Fruit fly (Drosophila melanogaster) whole organism, prepupa: ENCODE measurements around the gene CG8630.

Experiments
- CG10631 ChIP-seq: fragments of 200-800 bp; sonication (Bioruptor generic); optimal IDR thresholded peaks from 2 replicates; lab custom pipeline; 2016; ENCODE audit warnings: missing biosample characterization, missing genetic modification characterization
- CG10669 ChIP-seq: fragments of 200-800 bp; sonication (Bioruptor generic); optimal IDR thresholded peaks from 3 replicates; lab custom pipeline; 2018; ENCODE audit warnings: missing biosample characterization, mild to moderate bottlenecking, missing genetic modification characterization, moderate library complexity
- CG11294 ChIP-seq: fragments of 200-800 bp; sonication (Bioruptor generic); IDR thresholded peaks from 2 replicates; pipeline ENCODE4 v1.3.6; 2022; ENCODE audit warnings: missing biosample characterization, missing genetic modification characterization
- CG11762 ChIP-seq: fragments of 200-800 bp; sonication (Bioruptor generic); optimal IDR thresholded peaks from 3 replicates; lab custom pipeline; 2016; ENCODE audit warnings: missing biosample characterization, missing genetic modification characterization; ENCODE audit not compliant: insufficient read depth
- CG15336 ChIP-seq: fragments of 200-800 bp; sonication (Bioruptor generic); IDR thresholded peaks from 2 replicates; pipeline ENCODE4 v1.3.6; 2022; ENCODE audit warnings: missing biosample characterization, missing genetic modification characterization
- CG1621 ChIP-seq: fragments of 200-800 bp; sonication (Bioruptor generic); optimal IDR thresholded peaks from 3 replicates; lab custom pipeline; 2018; ENCODE audit warnings: missing biosample characterization, mild to moderate bottlenecking, missing genetic modification characterization
- CG16779 ChIP-seq: fragments of 200-800 bp; sonication (Bioruptor generic); optimal IDR thresholded peaks from 3 replicates; lab custom pipeline; 2017; ENCODE audit warnings: missing biosample characterization, mild to moderate bottlenecking, missing genetic modification characterization
- CG31627 ChIP-seq: fragments of 200-800 bp; sonication (Bioruptor generic); optimal IDR thresholded peaks from 3 replicates; lab custom pipeline; 2016; ENCODE audit warnings: missing biosample characterization, missing genetic modification characterization
- CG32006 ChIP-seq: fragments of 200-800 bp; sonication (Bioruptor generic); optimal IDR thresholded peaks from 3 replicates; lab custom pipeline; 2017; ENCODE audit warnings: missing biosample characterization, mild to moderate bottlenecking, missing genetic modification characterization
- CG34406 ChIP-seq: fragments of 200-800 bp; sonication (Bioruptor generic); optimal IDR thresholded peaks from 3 replicates; lab custom pipeline; 2016; ENCODE audit warnings: missing biosample characterization, missing genetic modification characterization
- CG4318 ChIP-seq: fragments of 200-800 bp; sonication (Bioruptor generic); optimal IDR thresholded peaks from 3 replicates; lab custom pipeline; 2017; ENCODE audit warnings: missing biosample characterization, mild to moderate bottlenecking, missing genetic modification characterization
- CG6163 ChIP-seq: fragments of 200-800 bp; sonication (Bioruptor generic); IDR thresholded peaks from 3 replicates; pipeline ENCODE4 v1.3.6; 2022; ENCODE audit warnings: missing biosample characterization, missing genetic modification characterization
- CG6276 ChIP-seq: fragments of 200-800 bp; sonication (Bioruptor generic); optimal IDR thresholded peaks from 2 replicates; lab custom pipeline; 2017; ENCODE audit warnings: missing biosample characterization, mild to moderate bottlenecking, missing genetic modification characterization
- CG6792 ChIP-seq: fragments of 200-800 bp; sonication (Bioruptor generic); optimal IDR thresholded peaks from 3 replicates; lab custom pipeline; 2016; ENCODE audit warnings: missing biosample characterization, missing genetic modification characterization
- CG6808 ChIP-seq: fragments of 200-800 bp; sonication (Bioruptor generic); optimal IDR thresholded peaks from 3 replicates; lab custom pipeline; 2017; ENCODE audit warnings: missing biosample characterization, missing genetic modification characterization, mild to moderate bottlenecking, moderate library complexity, missing genetic modification reagents
- CG6854 ChIP-seq: fragments of 200-800 bp; sonication (Bioruptor generic); optimal IDR thresholded peaks from 2 replicates; lab custom pipeline; 2017; ENCODE audit warnings: missing biosample characterization, mild to moderate bottlenecking, missing genetic modification characterization
- CG8119 ChIP-seq: fragments of 200-800 bp; sonication (Bioruptor generic); IDR thresholded peaks from 3 replicates; pipeline ENCODE4 v1.3.6; 2022; ENCODE audit warnings: missing biosample characterization, missing genetic modification characterization
- CG8319 ChIP-seq: fragments of 200-800 bp; sonication (Bioruptor generic); optimal IDR thresholded peaks from 3 replicates; lab custom pipeline; 2016; ENCODE audit warnings: missing biosample characterization, missing genetic modification characterization
- CG8632 ChIP-seq: fragments of 200-800 bp; sonication (Bioruptor generic); optimal IDR thresholded peaks from 3 replicates; lab custom pipeline; 2016; ENCODE audit warnings: missing biosample characterization, missing genetic modification characterization
- CG9139 ChIP-seq: fragments of 200-800 bp; sonication (Bioruptor generic); optimal IDR thresholded peaks from 3 replicates; lab custom pipeline; 2017; ENCODE audit warnings: missing biosample characterization, mild to moderate bottlenecking, missing genetic modification characterization
- Eip75B ChIP-seq: fragments of 200-800 bp; sonication (Bioruptor generic); optimal IDR thresholded peaks from 3 replicates; lab custom pipeline; 2016; ENCODE audit warnings: missing biosample characterization, missing genetic modification characterization
- Eip78C ChIP-seq: fragments of 200-800 bp; sonication (Bioruptor generic); peaks from one replicate; lab custom pipeline; 2016; ENCODE audit warnings: missing biosample characterization, missing genetic modification characterization
- Eip93F ChIP-seq: fragments of 200-800 bp; sonication (Bioruptor generic); optimal IDR thresholded peaks from 2 replicates; lab custom pipeline; 2016; ENCODE audit warnings: missing biosample characterization, mild to moderate bottlenecking, missing genetic modification characterization
- Ets21C ChIP-seq: fragments of 200-800 bp; sonication (Bioruptor generic); optimal IDR thresholded peaks from 3 replicates; lab custom pipeline; 2016; ENCODE audit warnings: missing biosample characterization, missing genetic modification characterization
- Ets96B ChIP-seq: fragments of 200-800 bp; optimal IDR thresholded peaks from 2 replicates; lab custom pipeline; 2019; ENCODE audit warnings: missing biosample characterization, mild to moderate bottlenecking, missing genetic modification characterization, moderate library complexity
- Gug ChIP-seq: fragments of 200-800 bp; sonication (Bioruptor generic); IDR thresholded peaks from 2 replicates; pipeline ENCODE4 v1.3.6; 2022; ENCODE audit warnings: missing biosample characterization, missing genetic modification characterization
- Hr38 ChIP-seq: sonication (Bioruptor generic); optimal IDR thresholded peaks from 2 replicates; lab custom pipeline; 2016; ENCODE audit warnings: missing biosample characterization, missing genetic modification characterization
- Hr39 ChIP-seq: fragments of 200-800 bp; sonication (Bioruptor generic); optimal IDR thresholded peaks from 2 replicates; lab custom pipeline; 2016; ENCODE audit warnings: missing biosample characterization, missing genetic modification characterization
- Hr4 ChIP-seq: fragments of 200-800 bp; sonication (Bioruptor generic); optimal IDR thresholded peaks from 3 replicates; lab custom pipeline; 2016; ENCODE audit warnings: missing biosample characterization, missing genetic modification characterization
- Lpt ChIP-seq: fragments of 200-800 bp; sonication (Bioruptor generic); optimal IDR thresholded peaks from 3 replicates; lab custom pipeline; 2016; ENCODE audit warnings: missing biosample characterization, missing genetic modification characterization
- Met ChIP-seq: fragments of 200-800 bp; sonication (Bioruptor generic); optimal IDR thresholded peaks from 3 replicates; lab custom pipeline; 2016; ENCODE audit warnings: missing biosample characterization, missing genetic modification characterization
- OdsH ChIP-seq: fragments of 200-800 bp; sonication (Bioruptor generic); optimal IDR thresholded peaks from 3 replicates; lab custom pipeline; 2016; ENCODE audit warnings: missing biosample characterization, missing genetic modification characterization
- Smox ChIP-seq: fragments of 200-800 bp; sonication (Bioruptor generic); optimal IDR thresholded peaks from 3 replicates; lab custom pipeline; 2016; ENCODE audit warnings: missing biosample characterization, missing genetic modification characterization
- Sox102F ChIP-seq: fragments of 200-800 bp; sonication (Bioruptor generic); optimal IDR thresholded peaks from 2 replicates; lab custom pipeline; 2016; ENCODE audit warnings: missing biosample characterization, mild to moderate bottlenecking, missing genetic modification characterization
- Sox14 ChIP-seq: fragments of 200-800 bp; sonication (Bioruptor generic); optimal IDR thresholded peaks from 3 replicates; lab custom pipeline; 2016; ENCODE audit warnings: missing biosample characterization, missing genetic modification characterization
- Sox15 ChIP-seq: fragments of 200-800 bp; sonication (Bioruptor generic); optimal IDR thresholded peaks from 3 replicates; lab custom pipeline; 2016; ENCODE audit warnings: missing biosample characterization, missing genetic modification characterization
- achi ChIP-seq: fragments of 200-800 bp; sonication (Bioruptor generic); optimal IDR thresholded peaks from 3 replicates; lab custom pipeline; 2016; ENCODE audit warnings: missing biosample characterization, missing genetic modification characterization
- cyc ChIP-seq: fragments of 200-800 bp; sonication (Bioruptor generic); optimal IDR thresholded peaks from 3 replicates; lab custom pipeline; 2016; ENCODE audit warnings: missing biosample characterization, missing genetic modification characterization
- dac ChIP-seq: fragments of 200-800 bp; sonication (Bioruptor generic); optimal IDR thresholded peaks from 2 replicates; lab custom pipeline; 2017; ENCODE audit warnings: missing biosample characterization, mild to moderate bottlenecking, missing genetic modification characterization
- eg ChIP-seq: fragments of 200-800 bp; sonication (Bioruptor generic); IDR thresholded peaks from 3 replicates; pipeline ENCODE4 v1.3.6; 2022; ENCODE audit warnings: missing biosample characterization, missing genetic modification characterization
- esn ChIP-seq: fragments of 200-800 bp; sonication (Bioruptor generic); optimal IDR thresholded peaks from 2 replicates; lab custom pipeline; 2016; ENCODE audit warnings: missing biosample characterization, mild to moderate bottlenecking, missing genetic modification characterization, moderate library complexity
- fd59A ChIP-seq: fragments of 200-800 bp; sonication (Bioruptor generic); optimal IDR thresholded peaks from 2 replicates; lab custom pipeline; 2017; ENCODE audit warnings: missing biosample characterization, mild to moderate bottlenecking, missing genetic modification characterization, missing genetic modification reagents
- fd85E ChIP-seq: fragments of 200-800 bp; sonication (Bioruptor generic); optimal IDR thresholded peaks from 3 replicates; lab custom pipeline; 2016; ENCODE audit warnings: missing biosample characterization, missing genetic modification characterization
- lz ChIP-seq: fragments of 200-800 bp; sonication (Bioruptor generic); optimal IDR thresholded peaks from 3 replicates; lab custom pipeline; 2016; ENCODE audit warnings: missing biosample characterization, missing genetic modification characterization
- net ChIP-seq: fragments of 200-800 bp; sonication (Bioruptor generic); optimal IDR thresholded peaks from 3 replicates; lab custom pipeline; 2016; ENCODE audit warnings: missing biosample characterization, missing genetic modification characterization
- pdm3 ChIP-seq: fragments of 200-800 bp; sonication (Bioruptor generic); optimal IDR thresholded peaks from 3 replicates; lab custom pipeline; 2016; ENCODE audit warnings: missing biosample characterization, missing genetic modification characterization
- salr ChIP-seq, 2 experiments: fragments of 200-800 bp; sonication (Bioruptor generic); optimal IDR thresholded peaks; 3 replicates each; lab custom pipeline; 2016 to 2018; ENCODE audit warnings: missing biosample characterization in 2 of 2, missing genetic modification characterization in 2 of 2, mild to moderate bottlenecking in 1 of 2
- spab ChIP-seq: fragments of 200-800 bp; sonication (Bioruptor generic); optimal IDR thresholded peaks from 2 replicates; lab custom pipeline; 2017; ENCODE audit warnings: missing biosample characterization, mild to moderate bottlenecking, missing genetic modification characterization, missing genetic modification reagents
- ss ChIP-seq, 2 experiments: fragments of 200-800 bp; sonication (Bioruptor generic); optimal IDR thresholded peaks; 2 replicates in 1 of 2; 3 replicates in 1 of 2; lab custom pipeline; 2017 to 2018; ENCODE audit warnings: mild to moderate bottlenecking in 2 of 2, missing biosample characterization in 2 of 2, missing genetic modification characterization in 2 of 2, moderate library complexity in 1 of 2
- topi ChIP-seq: fragments of 200-800 bp; sonication (Bioruptor generic); optimal IDR thresholded peaks from 3 replicates; lab custom pipeline; 2016; ENCODE audit warnings: missing biosample characterization, missing genetic modification characterization
- vri ChIP-seq: fragments of 200-800 bp; sonication (Bioruptor generic); optimal IDR thresholded peaks from 3 replicates; lab custom pipeline; 2016; ENCODE audit warnings: missing biosample characterization, mild to moderate bottlenecking, missing genetic modification characterization

The CG8630 gene

dm6 chr3R:13319170-13319569, 39.6 kb downstream of the CG8630 start, which contains the start of gene CG45080:
TSS of gene CG45080 (minus strand) at chr3R:13319270.
- TF ChIP-seq CG6276 (GFP tag; lab: Kevin White, UChicago) (no peak), CG11762 (no peak)

DNA sequence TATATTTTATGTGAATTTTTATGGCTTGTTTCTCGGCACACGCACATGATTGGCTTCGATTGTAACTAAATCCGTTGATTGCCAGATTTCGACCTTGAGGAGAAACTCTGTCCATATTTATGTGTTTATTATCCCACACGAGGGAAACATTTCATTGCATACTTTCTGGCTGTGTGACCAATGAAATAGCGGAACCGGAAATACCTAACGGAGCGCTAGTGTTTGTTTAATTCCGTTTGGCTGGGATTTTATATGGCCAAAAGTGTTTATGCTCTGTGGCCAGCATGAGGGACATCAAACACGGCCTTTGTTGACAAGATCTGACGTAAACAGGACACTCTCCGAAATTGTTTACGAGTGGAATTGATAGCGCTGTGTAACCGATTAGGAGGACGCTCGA, 40.4 kb downstream of the CG8630 start:
- no peak for TF ChIP-seq Ets96B
- TF ChIP-seq CG32006 (GFP tag; lab: Kevin White, UChicago): no peak
- TF ChIP-seq CG10669 (GFP tag; lab: Kevin White, UChicago): no peak
- TF ChIP-seq CG6163: no peak
- no peak for TF ChIP-seq CG6792
- no peak for TF ChIP-seq spab (GFP tag; lab: Kevin White, UChicago)
- TF ChIP-seq Eip75B (GFP tag; lab: Kevin White, UChicago): no peak
- no peak for TF ChIP-seq topi (GFP tag; lab: Kevin White, UChicago)
- no peak for TF ChIP-seq CG4318 (GFP tag; lab: Kevin White, UChicago)
- TF ChIP-seq CG6808 (GFP tag; lab: Kevin White, UChicago): no peak
- no peak for TF ChIP-seq CG8119 (GFP tag; lab: Robert Waterston, UW)
- no peak for TF ChIP-seq Sox15 (GFP tag; lab: Kevin White, UChicago)
- TF ChIP-seq Smox (GFP tag; lab: Kevin White, UChicago): no peak
- TF ChIP-seq CG15336 (GFP tag; lab: Robert Waterston, UW): no peak
- no peak for TF ChIP-seq Ets21C (GFP tag; lab: Kevin White, UChicago)
- peak; percentile 13 for TF ChIP-seq Met (GFP tag; lab: Kevin White, UChicago)
- TF ChIP-seq achi (GFP tag; lab: Kevin White, UChicago): peak; percentile 35
- no peak for TF ChIP-seq CG16779
- no peak for TF ChIP-seq CG31627
- no peak for TF ChIP-seq CG6276 (GFP tag; lab: Kevin White, UChicago)
- no peak for TF ChIP-seq OdsH (GFP tag; lab: Kevin White, UChicago)
- TF ChIP-seq pdm3 (GFP tag; lab: Kevin White, UChicago): peak; percentile 16
- TF ChIP-seq CG8632: no peak
- TF ChIP-seq CG10631: no peak
- TF ChIP-seq Eip93F (GFP tag; lab: Kevin White, UChicago): no peak
- TF ChIP-seq fd85E (GFP tag; lab: Kevin White, UChicago): no peak
- TF ChIP-seq Gug (GFP tag; lab: Robert Waterston, UW): no peak
- no peak for TF ChIP-seq CG8319 (GFP tag; lab: Kevin White, UChicago)
- TF ChIP-seq ss (GFP tag; optimal IDR thresholded peaks at IDR 0.05; lab: Kevin White, UChicago): no peak
- no peak for TF ChIP-seq fd59A (GFP tag; lab: Kevin White, UChicago)
- peak in 1 of 2 experiments; percentile 8 for TF ChIP-seq salr (GFP tag; optimal IDR thresholded peaks at IDR 0.05; lab: Kevin White, UChicago)
- TF ChIP-seq Hr38 (GFP tag; lab: Kevin White, UChicago): no peak
- TF ChIP-seq CG1621: no peak
- TF ChIP-seq eg (GFP tag; lab: Robert Waterston, UW): no peak; the same call in 1 of the 3 replicates
- TF ChIP-seq Hr39 (GFP tag; lab: Kevin White, UChicago): no peak
- TF ChIP-seq vri: no peak
- TF ChIP-seq Lpt (GFP tag; lab: Kevin White, UChicago): no peak
- peak; percentile 43 for TF ChIP-seq Sox102F (GFP tag; lab: Kevin White, UChicago)
- TF ChIP-seq Sox14 (GFP tag; lab: Kevin White, UChicago): no peak
- no peak for TF ChIP-seq Hr4
- TF ChIP-seq lz (GFP tag; lab: Kevin White, UChicago): no peak
- TF ChIP-seq net (GFP tag; lab: Kevin White, UChicago): peak; percentile 30
- TF ChIP-seq dac (GFP tag; lab: Kevin White, UChicago): no peak
- no peak for TF ChIP-seq cyc
- no peak for TF ChIP-seq CG11294
- TF ChIP-seq CG34406: peak; percentile 29
- TF ChIP-seq esn (GFP tag; lab: Kevin White, UChicago): no peak
- no peak for TF ChIP-seq CG6854 (GFP tag; lab: Kevin White, UChicago)
- TF ChIP-seq CG11762: no peak
- no peak for TF ChIP-seq CG9139
- peak; percentile 77 for TF ChIP-seq Eip78C
